Fruit fly (Drosophila melanogaster) whole organism, prepupa: ENCODE measurements around the gene lawc.
A peak's percentile ranks its signal among the peaks of the same experiment; 100 is the strongest.

Source experiments
- CG10631 ChIP-seq: fragments of 200-800 bp; sonication (Bioruptor generic); optimal IDR thresholded peaks from 2 replicates; lab custom pipeline; 2016; ENCODE audit warnings: missing biosample characterization, missing genetic modification characterization
- CG1621 ChIP-seq: fragments of 200-800 bp; sonication (Bioruptor generic); optimal IDR thresholded peaks from 3 replicates; lab custom pipeline; 2018; ENCODE audit warnings: missing biosample characterization, mild to moderate bottlenecking, missing genetic modification characterization
- CG3032 ChIP-seq: fragments of 200-800 bp; optimal IDR thresholded peaks from 2 replicates; lab custom pipeline; 2019; ENCODE audit warnings: missing biosample characterization, mild to moderate bottlenecking, missing genetic modification characterization, moderate library complexity
- CG31627 ChIP-seq: fragments of 200-800 bp; sonication (Bioruptor generic); optimal IDR thresholded peaks from 3 replicates; lab custom pipeline; 2016; ENCODE audit warnings: missing biosample characterization, missing genetic modification characterization
- CG34406 ChIP-seq: fragments of 200-800 bp; sonication (Bioruptor generic); optimal IDR thresholded peaks from 3 replicates; lab custom pipeline; 2016; ENCODE audit warnings: missing biosample characterization, missing genetic modification characterization
- CG6163 ChIP-seq: fragments of 200-800 bp; sonication (Bioruptor generic); IDR thresholded peaks from 3 replicates; pipeline ENCODE4 v1.3.6; 2022; ENCODE audit warnings: missing biosample characterization, missing genetic modification characterization
- CG6808 ChIP-seq: fragments of 200-800 bp; sonication (Bioruptor generic); optimal IDR thresholded peaks from 3 replicates; lab custom pipeline; 2017; ENCODE audit warnings: missing biosample characterization, missing genetic modification characterization, mild to moderate bottlenecking, moderate library complexity, missing genetic modification reagents
- CG7368 ChIP-seq: fragments of 200-800 bp; sonication (Bioruptor generic); optimal IDR thresholded peaks from 3 replicates; lab custom pipeline; 2016; ENCODE audit warnings: missing biosample characterization, missing genetic modification characterization
- cyc ChIP-seq: fragments of 200-800 bp; sonication (Bioruptor generic); optimal IDR thresholded peaks from 3 replicates; lab custom pipeline; 2016; ENCODE audit warnings: missing biosample characterization, missing genetic modification characterization
- lz ChIP-seq: fragments of 200-800 bp; sonication (Bioruptor generic); optimal IDR thresholded peaks from 3 replicates; lab custom pipeline; 2016; ENCODE audit warnings: missing biosample characterization, missing genetic modification characterization
- vri ChIP-seq: fragments of 200-800 bp; sonication (Bioruptor generic); optimal IDR thresholded peaks from 3 replicates; lab custom pipeline; 2016; ENCODE audit warnings: missing biosample characterization, mild to moderate bottlenecking, missing genetic modification characterization

dm6 chrX:8420772-8421448, 9.5 kb upstream of the lawc start:
- TF ChIP-seq cyc (GFP tag; lab: Kevin White, UChicago) (peak; percentile 41), lz (GFP tag; lab: Kevin White, UChicago) (no peak), vri (GFP tag; lab: Kevin White, UChicago) (peak; percentile 52), CG1621 (no peak), CG7368 (GFP tag; lab: Kevin White, UChicago) (peak; percentile 29), CG34406 (GFP tag; lab: Kevin White, UChicago) (peak; percentile 21), CG10631 (GFP tag; lab: Kevin White, UChicago) (no peak), CG3032 (peak; percentile 37), CG6163 (GFP tag; lab: Robert Waterston, UW) (peak; percentile 90; the same call in 2 of the 3 replicates), CG31627 (GFP tag; lab: Kevin White, UChicago) (peak; percentile 48), CG6808 (peak; percentile 70)
